Fruit fly (Drosophila melanogaster) whole organism, wandering third instar larva: Measurements from ENCODE around the gene SmydA-2.

Experiments used
- Dif ChIP-seq: fragments of 200-275, 200-300 bp; sonication (Bioruptor generic); optimal IDR thresholded peaks from 2 replicates; lab custom pipeline; 2018; ENCODE audit warnings: missing biosample characterization, missing genetic modification characterization; ENCODE audit not compliant: partially characterized antibody
- HLH106 ChIP-seq: fragments of 200-800 bp; optimal IDR thresholded peaks from 3 replicates; lab custom pipeline; 2019; ENCODE audit warnings: missing biosample characterization, mild to moderate bottlenecking, missing genetic modification characterization, moderate library complexity
- Mio ChIP-seq: sonication (Bioruptor generic); optimal IDR thresholded peaks from 2 replicates; lab custom pipeline; 2016; ENCODE audit warnings: missing biosample characterization, missing genetic modification characterization
- N ChIP-seq: fragments of >200 bp; optimal IDR thresholded peaks from 2 replicates; lab custom pipeline; 2018; ENCODE audit warnings: missing biosample characterization, missing external identifiers, missing genetic modification characterization
- Sp1 ChIP-seq: fragments of 200-800 bp; sonication (Bioruptor generic); optimal IDR thresholded peaks from 3 replicates; lab custom pipeline; 2019; ENCODE audit warnings: missing biosample characterization, mild to moderate bottlenecking, missing genetic modification characterization, moderate library complexity
- Vsx2 ChIP-seq: fragments of 200-300, 225-300 bp; sonication (Bioruptor generic); optimal IDR thresholded peaks from 2 replicates; lab custom pipeline; 2018; ENCODE audit warnings: missing biosample characterization, missing genetic modification characterization; ENCODE audit not compliant: partially characterized antibody
- br ChIP-seq: fragments of 200-800 bp; sonication (Bioruptor generic); optimal IDR thresholded peaks from 2 replicates; lab custom pipeline; 2016; ENCODE audit warnings: missing biosample characterization, missing genetic modification characterization
- dsf ChIP-seq: sonication (Bioruptor generic); optimal IDR thresholded peaks from 2 replicates; lab custom pipeline; 2016; ENCODE audit warnings: missing biosample characterization, missing genetic modification characterization, borderline replicate concordance
- ey ChIP-seq: fragments of 200-800 bp; sonication (Bioruptor generic); optimal IDR thresholded peaks from 2 replicates; lab custom pipeline; 2016; ENCODE audit warnings: missing biosample characterization, missing genetic modification characterization
- h ChIP-seq: fragments of 200-800 bp; sonication (Bioruptor generic); optimal IDR thresholded peaks from 3 replicates; lab custom pipeline; 2016; ENCODE audit warnings: missing biosample characterization, mild to moderate bottlenecking, missing genetic modification characterization
- lola ChIP-seq: fragments of >200 bp; optimal IDR thresholded peaks from 2 replicates; lab custom pipeline; 2017; ENCODE audit warnings: missing biosample characterization, missing genetic modification characterization
- usp ChIP-seq: fragments of >200 bp; optimal IDR thresholded peaks from 2 replicates; lab custom pipeline; 2017; ENCODE audit warnings: missing biosample characterization, missing genetic modification characterization

- TF ChIP-seq HLH106 (no peak), N (GFP tag; lab: Kevin White, UChicago) (no peak), ey (no peak), h (GFP tag; lab: Kevin White, UChicago) (no peak), dsf (no peak), br (GFP tag; lab: Kevin White, UChicago) (no peak), Vsx2 (GFP tag; lab: Kevin White, UChicago) (no peak), Mio (GFP tag; lab: Kevin White, UChicago) (no peak), Dif (GFP tag; lab: Kevin White, UChicago) (no peak), Sp1 (no peak), lola (GFP tag; lab: Kevin White, UChicago) (no peak), usp (GFP tag; lab: Kevin White, UChicago) (no peak)
Observed at dm6 chr3L:19014090-19014489, 11.0 kb upstream of the SmydA-2 start.
